Fruit fly (Drosophila melanogaster): Measurements from ENCODE around the gene Rbcn-3B.

dm6 chrX:1877107-1877736 lies 31.5 kb upstream of the Rbcn-3B start, which contains the start of the genes CG14817 and CG14805:
- TF ChIP-seq Met (GFP tag; optimal IDR thresholded peaks at IDR 0.05) = no peak
- TF ChIP-seq ss (GFP tag; optimal IDR thresholded peaks at IDR 0.05) = peak; percentile 62 to 82
- TF ChIP-seq Hr38 (GFP tag; optimal IDR thresholded peaks at IDR 0.05) = no peak
- TF ChIP-seq CG1621 (tag; optimal IDR thresholded peaks at IDR 0.05) = peak; percentile 53
- TF ChIP-seq CG4318 (GFP tag; optimal IDR thresholded peaks at IDR 0.05) = no peak
- TF ChIP-seq Blimp-1 (GFP tag; optimal IDR thresholded peaks at IDR 0.05) = no peak
- no peak for TF ChIP-seq Hr39 (GFP tag; optimal IDR thresholded peaks at IDR 0.05)
- TF ChIP-seq vri (GFP tag; optimal IDR thresholded peaks at IDR 0.05) = no peak
- TF ChIP-seq CG16779 (tag; optimal IDR thresholded peaks at IDR 0.05) = peak; percentile 61
- no peak for TF ChIP-seq CG6808 (GFP tag; optimal IDR thresholded peaks at IDR 0.05)
- TF ChIP-seq CG6854 (GFP tag; optimal IDR thresholded peaks at IDR 0.05) = peak; percentile 91
- no peak for TF ChIP-seq Eip75B (GFP tag; optimal IDR thresholded peaks at IDR 0.05)
- TF ChIP-seq Ets96B (tag; optimal IDR thresholded peaks at IDR 0.05) = peak; percentile 5
